Worm (Caenorhabditis elegans) whole organism, L1 larva: ENCODE results near the gene arf-6.
A peak's percentile ranks its signal among the peaks of the same experiment; 100 is the strongest.

Experiments used
- C16A3.4 ChIP-seq: fragments of 150-350 bp; optimal IDR thresholded peaks from 2 replicates; lab custom pipeline; 2014; ENCODE audit warnings: missing biosample characterization, missing genetic modification characterization
- C34B4.2 ChIP-seq: sonication (generic microtip); optimal IDR thresholded peaks from 2 replicates; lab custom pipeline; 2017; ENCODE audit warnings: mild to moderate bottlenecking, missing genetic modification characterization, missing compliant biosample characterization
- F16B12.6 ChIP-seq: fragments of 150-350 bp; optimal IDR thresholded peaks from 2 replicates; lab custom pipeline; 2014; ENCODE audit warnings: missing biosample characterization, missing genetic modification characterization
- Y116A8C.19 ChIP-seq: sonication (generic microtip); optimal IDR thresholded peaks from 2 replicates; lab custom pipeline; 2016; ENCODE audit warnings: missing compliant biosample characterization, missing genetic modification characterization, borderline replicate concordance
- aly-2 ChIP-seq: fragments of 150-350 bp; optimal IDR thresholded peaks from 2 replicates; lab custom pipeline; 2014; ENCODE audit warnings: missing biosample characterization, missing genetic modification characterization
- blmp-1 ChIP-seq: fragments of 150-350 bp; optimal IDR thresholded peaks from 2 replicates; lab custom pipeline; 2014; ENCODE audit warnings: missing biosample characterization, missing genetic modification characterization
- ceh-63 ChIP-seq: fragments of 200-800 bp; sonication (Bioruptor generic); optimal IDR thresholded peaks from 2 replicates; lab custom pipeline; 2018; ENCODE audit warnings: mild to moderate bottlenecking, missing genetic modification characterization, missing compliant biosample characterization
- ceh-82 ChIP-seq, 3 experiments: fragments of 150-350 bp in 1 of 3; sonication (generic microtip) in 2 of 3; optimal IDR thresholded peaks; 2 replicates each; lab custom pipeline; 2014 to 2017; ENCODE audit warnings: missing biosample characterization in 3 of 3, missing genetic modification characterization in 3 of 3
- ceh-88 ChIP-seq: fragments of 200-800 bp; sonication (Bioruptor generic); IDR thresholded peaks from 2 replicates; pipeline ENCODE4 v1.3.6; 2022; ENCODE audit warnings: missing genetic modification characterization, missing compliant biosample characterization
- ceh-90 ChIP-seq: sonication (generic microtip); optimal IDR thresholded peaks from 2 replicates; lab custom pipeline; 2016; ENCODE audit warnings: missing genetic modification characterization, missing compliant biosample characterization
- ces-1 ChIP-seq: fragments of 150-350 bp; optimal IDR thresholded peaks from 2 replicates; lab custom pipeline; 2014; ENCODE audit warnings: missing biosample characterization, missing genetic modification reagents, missing genetic modification characterization
- dsc-1 ChIP-seq: sonication (generic microtip); optimal IDR thresholded peaks from 2 replicates; lab custom pipeline; 2016; ENCODE audit warnings: mild to moderate bottlenecking, missing genetic modification characterization, missing compliant biosample characterization
- efl-1 ChIP-seq, 4 experiments: fragments of 150-350 bp; optimal IDR thresholded peaks in 3 of 4; peaks in 1 of 4; 1 replicate in 1 of 4; 2 replicates in 3 of 4; lab custom pipeline; 2014; ENCODE audit warnings: missing biosample characterization in 2 of 4, missing genetic modification characterization in 2 of 4, missing genetic modification reagents in 2 of 4
- efl-3 ChIP-seq: fragments of 200-800 bp; sonication (Bioruptor generic); optimal IDR thresholded peaks from 2 replicates; lab custom pipeline; 2018; ENCODE audit warnings: mild to moderate bottlenecking, missing genetic modification characterization, missing compliant biosample characterization
- elt-3 ChIP-seq, 6 experiments: fragments of 150-350 bp in 1 of 6; sonication (generic microtip); optimal IDR thresholded peaks; 2 replicates each; lab custom pipeline; 2017 to 2018; ENCODE audit warnings: missing biosample characterization in 6 of 6, missing genetic modification characterization in 6 of 6, inconsistent platforms in 1 of 6
- fkh-4 ChIP-seq: sonication (generic microtip); optimal IDR thresholded peaks from 2 replicates; lab custom pipeline; 2016; ENCODE audit warnings: missing compliant biosample characterization, missing genetic modification characterization, borderline replicate concordance
- grh-1 ChIP-seq: fragments of 200-800 bp; sonication (Bioruptor generic); IDR thresholded peaks from 2 replicates; pipeline ENCODE4 v1.3.6; 2022; ENCODE audit warnings: missing genetic modification reagents, missing genetic modification characterization, missing compliant biosample characterization
- hlh-17 ChIP-seq: fragments of 200-800 bp; sonication (Bioruptor generic); optimal IDR thresholded peaks from 2 replicates; lab custom pipeline; 2018; ENCODE audit warnings: missing genetic modification characterization, mild to moderate bottlenecking, missing compliant biosample characterization, moderate library complexity, borderline replicate concordance
- irx-1 ChIP-seq: sonication (generic microtip); optimal IDR thresholded peaks from 2 replicates; lab custom pipeline; 2016; ENCODE audit warnings: missing genetic modification characterization, missing compliant biosample characterization
- isw-1 ChIP-seq: fragments of 200-800 bp; sonication (Bioruptor generic); IDR thresholded peaks from 2 replicates; pipeline ENCODE4 v1.3.6; 2022; ENCODE audit warnings: missing genetic modification characterization, missing compliant biosample characterization
- jun-1 ChIP-seq: fragments of 150-350 bp; optimal IDR thresholded peaks from 2 replicates; lab custom pipeline; 2014; ENCODE audit warnings: missing biosample characterization, missing genetic modification reagents, missing genetic modification characterization
- lin-35 ChIP-seq, 2 experiments: fragments of 150-350 bp; optimal IDR thresholded peaks; 2 replicates each; lab custom pipeline; 2014; ENCODE audit warnings: missing biosample characterization in 2 of 2, missing genetic modification characterization in 2 of 2, missing genetic modification reagents in 2 of 2
- lir-3 ChIP-seq: sonication (generic microtip); optimal IDR thresholded peaks from 2 replicates; lab custom pipeline; 2016; ENCODE audit warnings: mild to moderate bottlenecking, missing genetic modification characterization, moderate library complexity, missing compliant biosample characterization; ENCODE audit not compliant: poor library complexity
- mab-9 ChIP-seq: fragments of 200-800 bp; sonication (Bioruptor generic); IDR thresholded peaks from 2 replicates; pipeline ENCODE4 v1.3.6; 2022; ENCODE audit warnings: missing genetic modification reagents, missing genetic modification characterization, missing compliant biosample characterization
- mep-1 ChIP-seq: fragments of 150-350 bp; optimal IDR thresholded peaks from 2 replicates; lab custom pipeline; 2014; ENCODE audit warnings: missing biosample characterization, missing genetic modification characterization
- nhr-11 ChIP-seq: fragments of 150-350 bp; optimal IDR thresholded peaks from 2 replicates; lab custom pipeline; 2014; ENCODE audit warnings: missing biosample characterization, missing genetic modification characterization
- nhr-12 ChIP-seq: sonication (generic microtip); optimal IDR thresholded peaks from 2 replicates; lab custom pipeline; 2017; ENCODE audit warnings: missing biosample characterization, missing genetic modification characterization
- nhr-19 ChIP-seq: fragments of 200-800 bp; sonication (Bioruptor generic); conservative IDR thresholded peaks from 2 replicates; pipeline ENCODE4 v1.3.6; 2022; ENCODE audit warnings: missing genetic modification characterization, missing compliant biosample characterization
- nhr-237 ChIP-seq: fragments of 150-350 bp; optimal IDR thresholded peaks from 2 replicates; lab custom pipeline; 2014; ENCODE audit warnings: missing biosample characterization, missing genetic modification characterization
- nhr-28 ChIP-seq: fragments of 150-350 bp; optimal IDR thresholded peaks from 2 replicates; lab custom pipeline; 2014; ENCODE audit warnings: missing biosample characterization, missing genetic modification characterization
- nhr-47 ChIP-seq: sonication (generic microtip); optimal IDR thresholded peaks from 2 replicates; lab custom pipeline; 2016; ENCODE audit warnings: mild to moderate bottlenecking, missing genetic modification characterization, moderate library complexity, missing compliant biosample characterization
- nhr-71 ChIP-seq: sonication (generic microtip); optimal IDR thresholded peaks from 2 replicates; lab custom pipeline; 2016; ENCODE audit warnings: mild to moderate bottlenecking, missing genetic modification characterization, moderate library complexity, missing compliant biosample characterization
- nhr-77 ChIP-seq: fragments of 150-350 bp; optimal IDR thresholded peaks from 2 replicates; lab custom pipeline; 2014; ENCODE audit warnings: missing biosample characterization, missing genetic modification characterization
- nhr-85 ChIP-seq: sonication (generic microtip); peaks from one replicate; lab custom pipeline; 2016; ENCODE audit warnings: missing genetic modification characterization, inconsistent platforms, missing compliant biosample characterization
- nhr-90 ChIP-seq: sonication (generic microtip); optimal IDR thresholded peaks from 2 replicates; lab custom pipeline; 2016; ENCODE audit warnings: mild to moderate bottlenecking, missing genetic modification characterization, missing compliant biosample characterization; ENCODE audit not compliant: poor library complexity
- pqm-1 ChIP-seq: sonication (generic microtip); optimal IDR thresholded peaks from 3 replicates; lab custom pipeline; 2017; ENCODE audit warnings: missing biosample characterization, missing genetic modification characterization
- skn-1 ChIP-seq: fragments of 150-350 bp; optimal IDR thresholded peaks from 2 replicates; lab custom pipeline; 2014; ENCODE audit warnings: missing biosample characterization, missing genetic modification characterization
- snpc-4 ChIP-seq: fragments of 150-350 bp; optimal IDR thresholded peaks from 2 replicates; lab custom pipeline; 2014; ENCODE audit warnings: missing biosample characterization, missing genetic modification characterization
- snu-23 ChIP-seq: sonication (generic microtip); optimal IDR thresholded peaks from 2 replicates; lab custom pipeline; 2016; ENCODE audit warnings: missing genetic modification characterization, missing compliant biosample characterization
- sox-4 ChIP-seq: sonication (generic microtip); optimal IDR thresholded peaks from 2 replicates; lab custom pipeline; 2016; ENCODE audit warnings: missing genetic modification characterization, missing compliant biosample characterization
- sup-37 ChIP-seq: fragments of 200-800 bp; sonication (Bioruptor generic); optimal IDR thresholded peaks from 2 replicates; lab custom pipeline; 2018; ENCODE audit warnings: mild to moderate bottlenecking, missing genetic modification characterization, missing compliant biosample characterization
- swsn-7 ChIP-seq: sonication (generic microtip); optimal IDR thresholded peaks from 2 replicates; lab custom pipeline; 2016; ENCODE audit warnings: missing genetic modification characterization, missing compliant biosample characterization
- tbx-2 ChIP-seq: sonication (generic microtip); optimal IDR thresholded peaks from 2 replicates; lab custom pipeline; 2016; ENCODE audit warnings: missing genetic modification characterization, missing compliant biosample characterization
- tlp-1 ChIP-seq: fragments of 150-350 bp; optimal IDR thresholded peaks from 2 replicates; lab custom pipeline; 2014; ENCODE audit warnings: missing biosample characterization, missing genetic modification characterization
- xbp-1 ChIP-seq: sonication (generic microtip); optimal IDR thresholded peaks from 2 replicates; lab custom pipeline; 2016; ENCODE audit warnings: missing genetic modification characterization, missing compliant biosample characterization
- ztf-11 ChIP-seq, 2 experiments: sonication (generic microtip); optimal IDR thresholded peaks; 2 replicates each; lab custom pipeline; 2016 to 2017; ENCODE audit warnings: missing genetic modification characterization in 2 of 2, missing biosample characterization in 1 of 2, missing compliant biosample characterization in 1 of 2

Gene arf-6

DNA sequence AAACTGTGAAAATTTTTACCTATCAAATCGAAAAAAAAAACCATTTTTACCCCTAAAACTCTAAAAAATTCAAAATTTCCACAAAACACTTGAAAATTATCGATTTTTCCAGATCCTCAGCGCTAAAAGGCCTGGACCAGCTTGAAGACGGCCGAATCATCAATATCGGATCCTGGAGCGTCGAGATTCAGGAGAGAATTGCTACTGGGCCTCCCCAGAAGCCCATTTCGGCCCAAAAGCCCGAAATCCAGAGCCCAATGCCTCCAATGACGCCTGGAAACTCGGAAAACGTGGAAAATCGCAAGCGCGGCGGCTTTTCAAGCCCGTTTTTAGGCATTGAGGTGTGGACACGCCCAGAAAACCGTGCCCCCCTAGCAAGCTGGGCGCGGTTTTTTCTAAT lies 5.5 kb downstream of the arf-6 start:
- no peak for TF ChIP-seq ces-1 (GFP tag; lab: Kevin White, UChicago)
- TF ChIP-seq nhr-90 (tag; lab: Kevin White, UChicago): no peak
- no peak for TF ChIP-seq tbx-2 (tag; lab: Kevin White, UChicago)
- TF ChIP-seq nhr-19: no peak
- no peak for TF ChIP-seq efl-1 (optimal IDR thresholded peaks at IDR 0.05; lab: Kevin White, UChicago)
- TF ChIP-seq efl-1 (GFP tag; optimal IDR thresholded peaks at IDR 0.05 in 1 of 2; lab: Kevin White, UChicago): peak in 1 of 2 experiments; percentile 32
- TF ChIP-seq hlh-17 (GFP tag; lab: Kevin White, UChicago): no peak
- no peak for TF ChIP-seq jun-1 (tag; lab: Kevin White, UChicago)
- no peak for TF ChIP-seq nhr-237 (tag; lab: Kevin White, UChicago)
- TF ChIP-seq nhr-12: no peak

DNA sequence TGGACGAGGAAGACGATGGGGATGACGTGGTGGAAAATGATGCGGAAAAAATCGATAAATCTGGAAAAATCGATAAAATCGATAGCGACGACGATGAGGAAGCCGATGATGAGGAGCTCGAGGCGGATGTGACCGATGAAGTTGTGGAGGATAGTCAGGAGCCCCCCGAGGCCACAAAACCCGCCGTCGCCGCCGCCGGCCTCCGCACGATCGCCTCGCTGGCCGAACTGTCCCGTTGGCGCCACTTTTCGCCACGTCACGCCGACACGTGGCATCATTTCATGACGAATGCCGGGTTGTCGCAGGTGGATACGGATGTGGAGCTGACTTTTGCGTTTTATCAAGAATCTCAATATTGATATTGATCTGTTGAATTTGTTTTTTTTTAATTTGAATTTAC lies 15.5 kb downstream of the arf-6 start:
- TF ChIP-seq ceh-88 (GFP tag; lab: Robert Waterston, UW) (no peak), nhr-47 (no peak), mab-9 (GFP tag; lab: Robert Waterston, UW) (no peak), nhr-90 (tag; lab: Kevin White, UChicago) (no peak), xbp-1 (no peak), sup-37 (no peak), aly-2 (no peak), elt-3 (tag; optimal IDR thresholded peaks at IDR 0.05; lab: Kevin White, UChicago) (no peak), blmp-1 (tag; lab: Kevin White, UChicago) (no peak)

- TF ChIP-seq nhr-71 (no peak), C16A3.4 (tag; lab: Kevin White, UChicago) (no peak), efl-3 (GFP tag; lab: Kevin White, UChicago) (no peak), snu-23 (GFP tag; lab: Kevin White, UChicago) (no peak), nhr-12 (no peak), mab-9 (GFP tag; lab: Robert Waterston, UW) (no peak), fkh-4 (tag; lab: Kevin White, UChicago) (no peak), Y116A8C.19 (no peak)
Measured at ce11 chrIV:16970390-16970789, 23.5 kb downstream of the arf-6 start, which contains the start of gene rom-3. TSS of gene rom-3 (minus strand) at chrIV:16970490.

- no peak for TF ChIP-seq swsn-7
- no peak for TF ChIP-seq skn-1
- TF ChIP-seq nhr-77 (tag; lab: Kevin White, UChicago): no peak
- TF ChIP-seq lir-3 (tag; lab: Kevin White, UChicago): no peak
Measured at ce11 chrIV:16988397-16988796, 41.5 kb downstream of the arf-6 start, which contains the start of gene nccd-1. TSS of gene nccd-1 (plus strand) at chrIV:16988697.

ce11 chrIV:16995425-16995824 lies 48.5 kb downstream of the arf-6 start, which contains the start of gene rom-4:
TSS of gene rom-4 (plus strand) at chrIV:16995822.
- TF ChIP-seq grh-1 (GFP tag; lab: Robert Waterston, UW) (no peak; the same call in none of the 2 replicates), nhr-19 (peak; percentile 78), mep-1 (peak; percentile 77), hlh-17 (GFP tag; lab: Kevin White, UChicago) (no peak), nhr-90 (tag; lab: Kevin White, UChicago) (peak; percentile 91), dsc-1 (peak; percentile 86), ztf-11 (tag; optimal IDR thresholded peaks at IDR 0.05; lab: Kevin White, UChicago) (peak in 1 of 2 experiments; percentile 85), F16B12.6 (peak; percentile 40), pqm-1 (tag; lab: Kevin White, UChicago) (no peak), nhr-11 (tag; lab: Kevin White, UChicago) (no peak), nhr-85 (tag; lab: Kevin White, UChicago) (peak; percentile 91), ceh-63 (no peak), isw-1 (GFP tag; lab: Robert Waterston, UW) (peak; percentile 69), snpc-4 (tag; lab: Kevin White, UChicago) (peak; percentile 61), sox-4 (peak; percentile 78), ceh-82 (tag; optimal IDR thresholded peaks at IDR 0.05; lab: Kevin White, UChicago) (peak; percentile 18 to 80 (median 67)), lin-35 (GFP tag; optimal IDR thresholded peaks at IDR 0.05; lab: Kevin White, UChicago) (peak; percentile 97), nhr-28 (tag; lab: Kevin White, UChicago) (no peak), C34B4.2 (tag; lab: Kevin White, UChicago) (no peak), tlp-1 (tag; lab: Kevin White, UChicago) (no peak), irx-1 (tag; lab: Kevin White, UChicago) (peak; percentile 89), ceh-90 (tag; lab: Kevin White, UChicago) (peak; percentile 92), efl-3 (GFP tag; lab: Kevin White, UChicago) (no peak), ceh-88 (GFP tag; lab: Robert Waterston, UW) (peak; percentile 25; the same call in 1 of the 2 replicates)
